Fruit fly (Drosophila melanogaster): ENCODE measurements around the gene Miro.

The Miro gene

dm6 chr3R:23986479-23986930, 52.1 kb downstream of the Miro start, which contains the start of the genes CG13603 and CG5902 (continued):
- TF ChIP-seq dan (GFP tag; IDR thresholded peaks at IDR 0.05): no peak
- TF ChIP-seq caup (GFP tag; optimal IDR thresholded peaks at IDR 0.05; ENCODE audit: severe bottlenecking): no peak
- no peak for TF ChIP-seq crc (GFP tag; optimal IDR thresholded peaks at IDR 0.05)
- TF ChIP-seq CG1792 (GFP tag; optimal IDR thresholded peaks at IDR 0.05): no peak
- peak; percentile 30; the same call in 1 of the 2 replicates for TF ChIP-seq CG14441 (GFP tag; IDR thresholded peaks at IDR 0.05)
- TF ChIP-seq sisA (GFP tag; IDR thresholded peaks at IDR 0.05): no peak
- peak; percentile 13; the same call in 1 of the 2 replicates for TF ChIP-seq CG14014 (GFP tag; IDR thresholded peaks at IDR 0.05)
- TF ChIP-seq cas (GFP tag; IDR thresholded peaks at IDR 0.05): no peak
- TF ChIP-seq BEAF-32 (GFP tag; optimal IDR thresholded peaks at IDR 0.05): peak; percentile 84
- peak; percentile 93 for TF ChIP-seq Dref (GFP tag; IDR thresholded peaks at IDR 0.05)
- TF ChIP-seq CG4404 (GFP tag; IDR thresholded peaks at IDR 0.05): no peak; the same call in 1 of the 2 replicates
- no peak for TF ChIP-seq CG2678 (tag; optimal IDR thresholded peaks at IDR 0.05)
- no peak for TF ChIP-seq sima (GFP tag; optimal IDR thresholded peaks at IDR 0.05)
- TF ChIP-seq ewg (GFP tag; optimal IDR thresholded peaks at IDR 0.05): peak; percentile 63
- TF ChIP-seq CG9609 (GFP tag; optimal IDR thresholded peaks at IDR 0.05): peak; percentile 38
- TF ChIP-seq so (GFP tag; IDR thresholded peaks at IDR 0.05): no peak
- peak; percentile 93 for TF ChIP-seq MBD-R2 (GFP tag; IDR thresholded peaks at IDR 0.05)
- no peak for TF ChIP-seq fd64A (GFP tag; optimal IDR thresholded peaks at IDR 0.05)
- TF ChIP-seq gsb-n (tag; optimal IDR thresholded peaks at IDR 0.05): no peak
- TF ChIP-seq E2f1 (GFP tag; IDR thresholded peaks at IDR 0.05): no peak
- TF ChIP-seq CG31224 (GFP tag; IDR thresholded peaks at IDR 0.05): no peak
- no peak for TF ChIP-seq H15 (GFP tag; IDR thresholded peaks at IDR 0.05)
- no peak for TF ChIP-seq CG10147 (GFP tag; optimal IDR thresholded peaks at IDR 0.05)
- TF ChIP-seq CG42726 (GFP tag; IDR thresholded peaks at IDR 0.05; ENCODE audit: partially characterized antibody): peak; percentile 72; the same call in 1 of the 2 replicates
- peak; percentile 52; the same call in 1 of the 2 replicates for TF ChIP-seq CG2129 (GFP tag; IDR thresholded peaks at IDR 0.05; ENCODE audit: partially characterized antibody)
- no peak for TF ChIP-seq CG17612 (GFP tag; IDR thresholded peaks at IDR 0.05)
- no peak for TF ChIP-seq ab (GFP tag; optimal IDR thresholded peaks at IDR 0.05)
- no peak for TF ChIP-seq ham (GFP tag; IDR thresholded peaks at IDR 0.05)
- TF ChIP-seq bigmax (GFP tag; optimal IDR thresholded peaks at IDR 0.05): no peak
- no peak for TF ChIP-seq Deaf1 (tag; optimal IDR thresholded peaks at IDR 0.05)
- no peak for TF ChIP-seq CG12071 (GFP tag; optimal IDR thresholded peaks at IDR 0.05)
- peak; percentile 66 for TF ChIP-seq her (GFP tag; optimal IDR thresholded peaks at IDR 0.05)
- TF ChIP-seq lilli (GFP tag; optimal IDR thresholded peaks at IDR 0.05): peak; percentile 69
- TF ChIP-seq Drgx (GFP tag; IDR thresholded peaks at IDR 0.05): peak; percentile 42; the same call in 1 of the 2 replicates
- TF ChIP-seq CG6813 (GFP tag; optimal IDR thresholded peaks at IDR 0.05): no peak
- no peak for TF ChIP-seq CG7357 (GFP tag; IDR thresholded peaks at IDR 0.05)
- no peak for TF ChIP-seq btn (GFP tag; optimal IDR thresholded peaks at IDR 0.05)
- no peak for TF ChIP-seq CG11085 (GFP tag; IDR thresholded peaks at IDR 0.05)
- peak; percentile 45 for TF ChIP-seq CG18011 (GFP tag; optimal IDR thresholded peaks at IDR 0.05)
- TF ChIP-seq Jarid2 (GFP tag; optimal IDR thresholded peaks at IDR 0.05): no peak
- peak; percentile 25; the same call in 1 of the 2 replicates for TF ChIP-seq E2f2 (GFP tag; IDR thresholded peaks at IDR 0.05)
- peak; percentile 59 for TF ChIP-seq cg (GFP tag; optimal IDR thresholded peaks at IDR 0.05)
- peak; percentile 14 for TF ChIP-seq CG6683 (GFP tag; optimal IDR thresholded peaks at IDR 0.05)
- peak; percentile 64 for TF ChIP-seq CG30403 (GFP tag; optimal IDR thresholded peaks at IDR 0.05)
- TF ChIP-seq tio (GFP tag; optimal IDR thresholded peaks at IDR 0.05): no peak
- peak; percentile 24 for TF ChIP-seq gfzf (GFP tag; optimal IDR thresholded peaks at IDR 0.05)
- no peak for TF ChIP-seq CG1024 (GFP tag; IDR thresholded peaks at IDR 0.05)
- peak; percentile 95 for TF ChIP-seq MESR4 (GFP tag; optimal IDR thresholded peaks at IDR 0.05)
- TF ChIP-seq CG18764 (GFP tag; optimal IDR thresholded peaks at IDR 0.05): peak; percentile 4
- TF ChIP-seq hth (optimal IDR thresholded peaks at IDR 0.05): no peak
- TF ChIP-seq p53 (GFP tag; optimal IDR thresholded peaks at IDR 0.05): no peak
- TF ChIP-seq CG13123 (GFP tag; optimal IDR thresholded peaks at IDR 0.05): peak; percentile 23

All from whole organism, embryonic.